Fruit fly (Drosophila melanogaster) whole organism, embryonic: ENCODE data around the gene mad2.
A peak's percentile ranks its signal among the peaks of the same experiment; 100 is the strongest.

Experiments used
- Atf6 ChIP-seq: fragments of 200-800 bp; sonication (Bioruptor generic); IDR thresholded peaks from 2 replicates; pipeline ENCODE4 v1.3.6; 2022; ENCODE audit warnings: missing biosample characterization, missing genetic modification characterization
- Awh ChIP-seq: fragments of 200-800 bp; sonication (Bioruptor generic); IDR thresholded peaks from 2 replicates; pipeline ENCODE4, ENCODE4 v1.3.6; 2022; ENCODE audit warnings: missing biosample characterization, missing genetic modification characterization
- Blimp-1 ChIP-seq: fragments of 200-800 bp; sonication (Bioruptor generic); optimal IDR thresholded peaks from 3 replicates; lab custom pipeline; 2018; ENCODE audit warnings: missing biosample characterization, missing genetic modification characterization, mild to moderate bottlenecking, moderate library complexity, missing genetic modification reagents
- CG10267 ChIP-seq: fragments of 200-800 bp; sonication (Bioruptor generic); optimal IDR thresholded peaks from 2 replicates; lab custom pipeline; 2018; ENCODE audit warnings: missing biosample characterization, mild to moderate bottlenecking, missing genetic modification characterization, moderate library complexity
- CG10366 ChIP-seq: fragments of 200-800 bp; sonication (Bioruptor generic); IDR thresholded peaks from 2 replicates; pipeline ENCODE4 v1.3.6; 2022; ENCODE audit warnings: missing biosample characterization, missing genetic modification characterization
- CG11247 ChIP-seq: fragments of 200-800 bp; sonication (Bioruptor generic); IDR thresholded peaks from 2 replicates; pipeline ENCODE4 v1.3.6; 2022; ENCODE audit warnings: missing biosample characterization, missing genetic modification characterization
- CG11560 ChIP-seq: fragments of 200-800 bp; sonication (Bioruptor generic); IDR thresholded peaks from 3 replicates; pipeline ENCODE4 v1.3.6; 2022; ENCODE audit warnings: missing biosample characterization, missing genetic modification characterization
- CG13123 ChIP-seq: fragments of 200-800 bp; sonication (Bioruptor generic); optimal IDR thresholded peaks from 2 replicates; lab custom pipeline; 2016; ENCODE audit warnings: missing biosample characterization, missing genetic modification characterization
- CG14050 ChIP-seq: fragments of 200-800 bp; sonication (Bioruptor generic); IDR thresholded peaks from 3 replicates; pipeline ENCODE4 v1.3.6; 2022; ENCODE audit warnings: missing biosample characterization, missing genetic modification characterization
- CG14667 ChIP-seq: fragments of 200-800 bp; sonication (Bioruptor generic); IDR thresholded peaks from 2 replicates; pipeline ENCODE4 v1.3.6; 2022; ENCODE audit warnings: missing biosample characterization, missing genetic modification characterization
- CG15073 ChIP-seq: fragments of 200-800 bp; sonication (Bioruptor generic); optimal IDR thresholded peaks from 2 replicates; lab custom pipeline; 2016; ENCODE audit warnings: missing biosample characterization, missing genetic modification characterization
- CG1602 ChIP-seq: fragments of 200-800 bp; sonication (Bioruptor generic); optimal IDR thresholded peaks from 3 replicates; lab custom pipeline; 2016; ENCODE audit warnings: missing biosample characterization, missing genetic modification characterization
- CG17328 ChIP-seq: fragments of 200-800 bp; sonication (Bioruptor generic); IDR thresholded peaks from 2 replicates; pipeline ENCODE4 v1.3.6; 2022; ENCODE audit warnings: missing biosample characterization, missing genetic modification characterization
- CG17361 ChIP-seq: fragments of 200-800 bp; sonication (Bioruptor generic); IDR thresholded peaks from 3 replicates; pipeline ENCODE4 v1.3.6; 2022; ENCODE audit warnings: missing biosample characterization, missing genetic modification characterization
- CG3163 ChIP-seq: fragments of 200-800 bp; sonication (Bioruptor generic); optimal IDR thresholded peaks from 3 replicates; lab custom pipeline; 2016; ENCODE audit warnings: missing biosample characterization, missing genetic modification characterization
- CG43689 ChIP-seq: fragments of 200-800 bp; sonication (Bioruptor generic); IDR thresholded peaks from 2 replicates; pipeline ENCODE4 v1.3.6; 2022; ENCODE audit warnings: missing biosample characterization, missing genetic modification characterization
- CG4404 ChIP-seq: fragments of 200-800 bp; sonication (Bioruptor generic); IDR thresholded peaks from 2 replicates; pipeline ENCODE4 v1.3.6; 2022; ENCODE audit warnings: missing biosample characterization, missing genetic modification characterization
- CG5953 ChIP-seq: fragments of 200-800 bp; sonication (Bioruptor generic); IDR thresholded peaks from 2 replicates; pipeline ENCODE4 v1.3.6; 2022; ENCODE audit warnings: missing biosample characterization, missing genetic modification characterization
- CG6689 ChIP-seq: fragments of 200-800 bp; sonication (Bioruptor generic); IDR thresholded peaks from 2 replicates; pipeline ENCODE4 v1.3.6; 2022; ENCODE audit warnings: missing biosample characterization, missing genetic modification characterization
- CG6854 ChIP-seq: fragments of 200-800 bp; sonication (Bioruptor generic); optimal IDR thresholded peaks from 3 replicates; lab custom pipeline; 2017; ENCODE audit warnings: missing biosample characterization, mild to moderate bottlenecking, missing genetic modification characterization
- Dfd ChIP-seq, 2 experiments: fragments of >200 bp; optimal IDR thresholded peaks; 2 replicates each; lab custom pipeline; 2017; ENCODE audit warnings: missing biosample characterization in 2 of 2, missing genetic modification characterization in 2 of 2
- Ets65A ChIP-seq: fragments of 200-800 bp; sonication (Bioruptor generic); peaks from one replicate; lab custom pipeline; 2016; ENCODE audit warnings: missing biosample characterization, missing genetic modification characterization
- Hmr ChIP-seq: fragments of 200-800 bp; sonication (Bioruptor generic); optimal IDR thresholded peaks from 3 replicates; lab custom pipeline; 2017; ENCODE audit warnings: mild to moderate bottlenecking, missing biosample characterization, missing genetic modification reagents, missing genetic modification characterization
- Lim3 ChIP-seq: fragments of 200-800 bp; sonication (Bioruptor generic); IDR thresholded peaks from 2 replicates; pipeline ENCODE4 v1.3.6; 2022; ENCODE audit warnings: missing biosample characterization, missing genetic modification characterization
- NC2α ChIP-seq: fragments of 200-800 bp; sonication (Bioruptor generic); optimal IDR thresholded peaks from 2 replicates; lab custom pipeline; 2016; ENCODE audit warnings: missing biosample characterization, missing genetic modification characterization
- Pdp1 ChIP-seq, 2 experiments: fragments of 200-800 bp; sonication (Bioruptor generic); optimal IDR thresholded peaks; 3 replicates each; lab custom pipeline; 2016; ENCODE audit warnings: missing biosample characterization in 2 of 2, missing genetic modification characterization in 2 of 2, mild to moderate bottlenecking in 1 of 2, moderate library complexity in 1 of 2
- Ptx1 ChIP-seq: fragments of 200-800 bp; sonication (Bioruptor generic); IDR thresholded peaks from 2 replicates; pipeline ENCODE4 v1.3.6; 2022; ENCODE audit warnings: missing biosample characterization, missing genetic modification characterization
- Spps ChIP-seq: fragments of 200-800 bp; sonication (Bioruptor generic); optimal IDR thresholded peaks from 2 replicates; lab custom pipeline; 2018; ENCODE audit warnings: missing biosample characterization, mild to moderate bottlenecking, missing genetic modification characterization
- Taf1 ChIP-seq: fragments of 200-800 bp; sonication (Bioruptor generic); IDR thresholded peaks from 2 replicates; pipeline ENCODE4 v1.3.6; 2022; ENCODE audit warnings: missing biosample characterization, missing genetic modification characterization
- Tbp ChIP-seq: fragments of >200 bp; optimal IDR thresholded peaks from 2 replicates; lab custom pipeline; 2018; ENCODE audit warnings: missing biosample characterization, missing genetic modification characterization
- Xbp1 ChIP-seq: fragments of 200-800 bp; sonication (Bioruptor generic); optimal IDR thresholded peaks from 3 replicates; lab custom pipeline; 2016; ENCODE audit warnings: missing biosample characterization, mild to moderate bottlenecking, missing genetic modification characterization
- abd-A ChIP-seq: fragments of 200-800 bp; sonication (Bioruptor generic); optimal IDR thresholded peaks from 3 replicates; lab custom pipeline; 2019; ENCODE audit warnings: missing biosample characterization, mild to moderate bottlenecking, missing genetic modification characterization, moderate library complexity
- dysf ChIP-seq: fragments of 200-800 bp; sonication (Bioruptor generic); IDR thresholded peaks from 3 replicates; pipeline ENCODE4 v1.3.6; 2022; ENCODE audit warnings: missing biosample characterization, missing genetic modification characterization
- fd3F ChIP-seq: fragments of 200-800 bp; sonication (Bioruptor generic); optimal IDR thresholded peaks from 2 replicates; lab custom pipeline; 2018; ENCODE audit warnings: missing biosample characterization, mild to moderate bottlenecking, missing genetic modification characterization, moderate library complexity
- gcm2 ChIP-seq: fragments of 200-800 bp; sonication (Bioruptor generic); optimal IDR thresholded peaks from 2 replicates; lab custom pipeline; 2016; ENCODE audit warnings: missing biosample characterization, missing genetic modification characterization
- gt ChIP-seq: fragments of 200-800 bp; sonication (Bioruptor generic); IDR thresholded peaks from 2 replicates; pipeline ENCODE4 v1.3.6; 2022; ENCODE audit warnings: missing biosample characterization, missing genetic modification characterization
- kni ChIP-seq: fragments of 200-800 bp; sonication (Bioruptor generic); optimal IDR thresholded peaks from 3 replicates; lab custom pipeline; 2017; ENCODE audit warnings: mild to moderate bottlenecking, missing biosample characterization, missing genetic modification reagents, missing genetic modification characterization
- knrl ChIP-seq: fragments of 200-800 bp; sonication (Bioruptor generic); IDR thresholded peaks from 3 replicates; pipeline ENCODE4 v1.3.6; 2022; ENCODE audit warnings: missing biosample characterization, missing genetic modification characterization; ENCODE audit not compliant: partially characterized antibody
- lmd ChIP-seq: fragments of 200-800 bp; sonication (Bioruptor generic); IDR thresholded peaks from 2 replicates; pipeline ENCODE4 v1.3.6; 2022; ENCODE audit warnings: missing biosample characterization, missing genetic modification characterization
- lov ChIP-seq, 2 experiments: fragments of 200-800 bp in 1 of 2; fragments of >200 bp in 1 of 2; sonication (Bioruptor generic) in 1 of 2; IDR thresholded peaks in 1 of 2; optimal IDR thresholded peaks in 1 of 2; 2 replicates in 1 of 2; 3 replicates in 1 of 2; pipeline versions ENCODE4 v1.3.6 to Lab custom; 2017 to 2022; ENCODE audit warnings: missing biosample characterization in 1 of 2, missing genetic modification characterization in 1 of 2
- onecut ChIP-seq: fragments of 200-800 bp; sonication (Bioruptor generic); IDR thresholded peaks from 2 replicates; pipeline ENCODE4 v1.3.6; 2022; ENCODE audit warnings: missing biosample characterization, missing genetic modification characterization
- pfk ChIP-seq: fragments of 200-800 bp; sonication (Bioruptor generic); optimal IDR thresholded peaks from 2 replicates; lab custom pipeline; 2018; ENCODE audit warnings: missing biosample characterization, mild to moderate bottlenecking, missing genetic modification characterization, moderate library complexity
- phol ChIP-seq: fragments of 200-800 bp; sonication (Bioruptor generic); optimal IDR thresholded peaks from 3 replicates; lab custom pipeline; 2018; ENCODE audit warnings: missing biosample characterization, mild to moderate bottlenecking, missing genetic modification characterization, moderate library complexity
- prd ChIP-seq, 3 experiments: fragments of >200 bp in 2 of 3; fragments of 200-800 bp in 1 of 3; sonication (Bioruptor generic) in 1 of 3; optimal IDR thresholded peaks in 2 of 3; IDR thresholded peaks in 1 of 3; 2 replicates in 2 of 3; 3 replicates in 1 of 3; pipeline versions ENCODE4 v1.3.6 to Lab custom; 2017 to 2022; ENCODE audit warnings: missing biosample characterization in 1 of 3, missing genetic modification characterization in 1 of 3
- psq ChIP-seq: fragments of 200-800 bp; sonication (Bioruptor generic); optimal IDR thresholded peaks from 2 replicates; lab custom pipeline; 2017; ENCODE audit warnings: missing biosample characterization, missing genetic modification characterization
- pum ChIP-seq: fragments of 200-800 bp; sonication (Bioruptor generic); optimal IDR thresholded peaks from 2 replicates; lab custom pipeline; 2016; ENCODE audit warnings: missing biosample characterization, missing genetic modification characterization
- row ChIP-seq: fragments of 200-800 bp; sonication (Bioruptor generic); IDR thresholded peaks from 3 replicates; pipeline ENCODE4 v1.3.6; 2022; ENCODE audit warnings: missing biosample characterization, missing genetic modification characterization
- sr ChIP-seq: fragments of 200-800 bp; sonication (Bioruptor generic); IDR thresholded peaks from 3 replicates; pipeline ENCODE4 v1.3.6; 2022; ENCODE audit warnings: missing biosample characterization, missing genetic modification characterization
- ttk ChIP-seq: fragments of 200-800 bp; sonication (Bioruptor generic); IDR thresholded peaks from 2 replicates; pipeline ENCODE4 v2.1.2; 2022; ENCODE audit warnings: missing biosample characterization, missing genetic modification characterization
- wek ChIP-seq: fragments of 200-800 bp; sonication (Bioruptor generic); optimal IDR thresholded peaks from 3 replicates; lab custom pipeline; 2018; ENCODE audit warnings: missing biosample characterization, mild to moderate bottlenecking, missing genetic modification characterization, moderate library complexity
- yki ChIP-seq: fragments of >200 bp; optimal IDR thresholded peaks from 3 replicates; lab custom pipeline; 2018

The mad2 gene

dm6 chr3L:5796493-5796998 lies 16.3 kb downstream of the mad2 start, which contains the start of gene Tektin-C (continued):
- no peak for TF ChIP-seq Spps (tag; lab: Kevin White, UChicago)
- TF ChIP-seq Blimp-1 (GFP tag; lab: Kevin White, UChicago): no peak
- no peak for TF ChIP-seq pum (GFP tag; lab: Kevin White, UChicago)
- no peak for TF ChIP-seq Taf1 (GFP tag; lab: Robert Waterston, UW)
- TF ChIP-seq CG11560: 0 out of 3 replicates have a peak, but pooled peaks have one; percentile 23
- no peak for TF ChIP-seq knrl (GFP tag; lab: Robert Waterston, UW)
- TF ChIP-seq phol (tag; lab: Kevin White, UChicago): no peak
- TF ChIP-seq onecut (GFP tag; lab: Robert Waterston, UW): no peak
- no peak for TF ChIP-seq sr (GFP tag; lab: Robert Waterston, UW)
- TF ChIP-seq gt (GFP tag; lab: Robert Waterston, UW): no peak
- TF ChIP-seq CG3163 (GFP tag; lab: Kevin White, UChicago): no peak
- TF ChIP-seq CG4404: peak; percentile 34; the same call in 1 of the 2 replicates
- TF ChIP-seq Ets65A (GFP tag; lab: Kevin White, UChicago): peak; percentile 74
- no peak for TF ChIP-seq NC2α (GFP tag; lab: Kevin White, UChicago)
- no peak for TF ChIP-seq pfk (GFP tag; lab: Kevin White, UChicago)
- no peak for TF ChIP-seq prd (optimal IDR thresholded peaks at IDR 0.05; lab: Kevin White, UChicago)
- peak; percentile 57; the same call in 2 of the 3 replicates for TF ChIP-seq prd (GFP tag; IDR thresholded peaks at IDR 0.05; lab: Robert Waterston, UW)
- peak; percentile 43 for TF ChIP-seq lmd (GFP tag; lab: Robert Waterston, UW)
- no peak for TF ChIP-seq psq (GFP tag; lab: Kevin White, UChicago)
- TF ChIP-seq gcm2 (GFP tag; lab: Kevin White, UChicago): no peak
- TF ChIP-seq CG1602 (GFP tag; lab: Kevin White, UChicago): no peak
- no peak for TF ChIP-seq fd3F (GFP tag; lab: Kevin White, UChicago)
- TF ChIP-seq CG10366 (GFP tag; lab: Robert Waterston, UW): peak; percentile 17; the same call in 1 of the 2 replicates
- TF ChIP-seq CG13123 (GFP tag; lab: Kevin White, UChicago): no peak
- 0 out of 2 replicates have a peak, but pooled peaks have one; percentile 33 for TF ChIP-seq CG11247 (GFP tag; lab: Robert Waterston, UW)
- TF ChIP-seq abd-A (tag; lab: Kevin White, UChicago): no peak
- no peak for TF ChIP-seq lov (optimal IDR thresholded peaks at IDR 0.05; lab: Kevin White, UChicago)
- TF ChIP-seq lov (GFP tag; IDR thresholded peaks at IDR 0.05; lab: Robert Waterston, UW): no peak
- TF ChIP-seq kni (GFP tag; lab: Kevin White, UChicago): no peak
- no peak for TF ChIP-seq CG6689
- peak; percentile 10; the same call in 1 of the 3 replicates for TF ChIP-seq CG14050 (GFP tag; lab: Robert Waterston, UW)
- TF ChIP-seq yki (lab: Kevin White, UChicago): no peak
- no peak for TF ChIP-seq CG5953 (GFP tag; lab: Robert Waterston, UW)
- TF ChIP-seq Xbp1: peak; percentile 9
- no peak for TF ChIP-seq Pdp1 (GFP tag; optimal IDR thresholded peaks at IDR 0.05; lab: Kevin White, UChicago)
- 0 out of 2 replicates have a peak, but pooled peaks have one; percentile 5 for TF ChIP-seq Ptx1 (GFP tag; lab: Robert Waterston, UW)
- 0 out of 3 replicates have a peak, but pooled peaks have one; percentile 8 for TF ChIP-seq CG17361
- no peak for TF ChIP-seq CG10267 (tag; lab: Kevin White, UChicago)
- no peak for TF ChIP-seq ttk (GFP tag; lab: Robert Waterston, UW)
- TF ChIP-seq CG15073 (GFP tag; lab: Kevin White, UChicago): no peak
- no peak for TF ChIP-seq Tbp (GFP tag; lab: Kevin White, UChicago)
- no peak for TF ChIP-seq wek (GFP tag; lab: Kevin White, UChicago)
- no peak for TF ChIP-seq CG14667 (GFP tag; lab: Robert Waterston, UW)
- TF ChIP-seq CG43689 (GFP tag; lab: Robert Waterston, UW): no peak
- TF ChIP-seq Awh: no peak
- no peak for TF ChIP-seq Dfd (GFP tag; optimal IDR thresholded peaks at IDR 0.05; lab: Kevin White, UChicago)
- no peak for TF ChIP-seq CG6854 (GFP tag; lab: Kevin White, UChicago)
- peak; percentile 40; the same call in 1 of the 3 replicates for TF ChIP-seq row (GFP tag; lab: Robert Waterston, UW)
- no peak for TF ChIP-seq Atf6 (GFP tag; lab: Robert Waterston, UW)
- TF ChIP-seq CG17328 (GFP tag; lab: Robert Waterston, UW): peak; percentile 62
- TF ChIP-seq dysf (GFP tag; lab: Robert Waterston, UW): peak; percentile 45; the same call in 1 of the 3 replicates
- TF ChIP-seq Hmr (GFP tag; lab: Kevin White, UChicago): no peak
- no peak for TF ChIP-seq Lim3 (GFP tag; lab: Robert Waterston, UW)
